Worm (Caenorhabditis elegans): ENCODE results near the gene R01H2.1.

The R01H2.1 gene

ce11 chrIII:7062580-7062979 is at the start of gene R01H2.1:
Gene R01H2.1, plus strand, starts transcription at chrIII:7062880.
- TF ChIP-seq tbx-11 (GFP tag; IDR thresholded peaks at IDR 0.05) = no peak
- no peak for TF ChIP-seq hmbx-1 (tag; optimal IDR thresholded peaks at IDR 0.05)
- TF ChIP-seq ceh-36 (tag; optimal IDR thresholded peaks at IDR 0.05) = no peak
- TF ChIP-seq ceh-13 (GFP tag; optimal IDR thresholded peaks at IDR 0.05) = no peak
- TF ChIP-seq aly-1 (tag; optimal IDR thresholded peaks at IDR 0.05) = no peak
- TF ChIP-seq tbx-37 (GFP tag; conservative IDR thresholded peaks at IDR 0.05) = no peak
- no peak for TF ChIP-seq scrt-1 (GFP tag; IDR thresholded peaks at IDR 0.05)
- TF ChIP-seq B0310.2 (tag; optimal IDR thresholded peaks at IDR 0.05) = no peak

DNA sequence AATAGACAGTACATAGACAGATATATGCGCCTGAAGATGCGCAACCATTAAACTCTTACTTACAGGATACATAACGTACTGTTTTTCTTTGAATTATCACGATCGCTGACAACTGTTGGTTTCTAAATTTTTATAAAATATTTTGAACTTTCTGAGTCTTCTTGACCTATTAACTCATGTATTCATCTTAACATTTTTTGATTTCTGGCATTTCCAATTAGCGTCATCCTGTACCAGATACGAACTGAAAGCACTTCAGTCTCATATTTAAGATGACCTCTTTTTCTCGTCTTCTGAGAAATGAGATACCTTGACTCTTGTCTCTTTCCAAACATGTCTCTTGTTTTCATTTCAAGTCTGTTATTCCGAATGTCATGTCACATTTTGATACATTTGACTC is 48.9 kb upstream of the R01H2.1 start:
- TF ChIP-seq tra-4 (tag; optimal IDR thresholded peaks at IDR 0.05) (no peak), tbx-11 (GFP tag; IDR thresholded peaks at IDR 0.05) (no peak), hmbx-1 (tag; optimal IDR thresholded peaks at IDR 0.05) (no peak), pes-1 (GFP tag; IDR thresholded peaks at IDR 0.05) (no peak), B0310.2 (tag; optimal IDR thresholded peaks at IDR 0.05) (no peak), ceh-13 (GFP tag; optimal IDR thresholded peaks at IDR 0.05) (no peak), flt-1 (GFP tag; IDR thresholded peaks at IDR 0.05) (no peak)

DNA sequence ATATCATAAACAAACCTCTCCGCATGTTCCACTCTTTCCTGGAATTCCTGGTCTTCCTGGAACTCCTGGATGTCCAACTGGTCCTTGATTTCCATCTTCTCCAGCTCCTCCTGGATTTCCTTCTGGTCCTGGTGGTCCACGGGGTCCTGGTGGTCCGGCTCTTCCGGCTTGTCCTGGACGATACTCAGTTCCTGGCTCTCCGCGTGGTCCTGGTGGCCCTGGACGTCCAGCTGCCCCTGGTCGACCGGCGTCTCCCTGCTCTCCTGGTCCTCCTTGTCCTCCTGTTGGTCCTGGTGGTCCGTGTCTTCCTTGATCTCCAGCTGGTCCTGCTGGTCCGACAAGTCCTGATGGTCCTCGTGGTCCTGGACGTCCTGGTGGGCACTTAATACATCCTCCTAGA is 43.0 kb upstream of the R01H2.1 start:
- TF ChIP-seq ceh-13 (GFP tag; optimal IDR thresholded peaks at IDR 0.05) (no peak), ama-1 (optimal IDR thresholded peaks at IDR 0.05) (no peak), hnd-1 (tag; optimal IDR thresholded peaks at IDR 0.05) (no peak), tra-4 (tag; optimal IDR thresholded peaks at IDR 0.05) (no peak), tbx-37 (GFP tag; conservative IDR thresholded peaks at IDR 0.05) (no peak), scrt-1 (GFP tag; IDR thresholded peaks at IDR 0.05) (no peak), hmbx-1 (tag; optimal IDR thresholded peaks at IDR 0.05) (no peak), hmg-4 (GFP tag; optimal IDR thresholded peaks at IDR 0.05) (no peak), aly-1 (tag; optimal IDR thresholded peaks at IDR 0.05) (no peak), sea-1 (GFP tag; conservative IDR thresholded peaks at IDR 0.05) (no peak), flt-1 (GFP tag; IDR thresholded peaks at IDR 0.05) (no peak), tbx-11 (GFP tag; IDR thresholded peaks at IDR 0.05) (no peak), F13C5.2 (tag; optimal IDR thresholded peaks at IDR 0.05) (no peak), pes-1 (GFP tag; IDR thresholded peaks at IDR 0.05) (no peak), ceh-36 (tag; optimal IDR thresholded peaks at IDR 0.05) (no peak)

DNA sequence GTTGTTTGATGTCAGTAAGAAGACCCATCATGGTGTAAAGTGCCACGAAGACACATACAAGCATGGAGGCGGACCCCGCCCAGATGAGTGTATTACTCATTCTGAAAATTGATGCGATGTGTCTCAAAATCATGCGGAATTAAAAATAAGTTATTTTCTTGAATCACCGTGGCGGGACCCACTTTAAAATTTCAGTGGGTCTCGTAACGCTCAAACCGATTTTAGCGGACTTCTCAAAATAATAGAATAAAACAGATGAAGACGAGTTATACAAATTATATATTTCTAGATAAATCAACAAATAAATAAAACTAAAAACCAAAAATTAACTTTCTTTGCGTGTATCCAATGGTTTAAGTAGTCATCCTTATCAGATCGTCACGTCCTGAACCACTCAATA is 42.2 kb upstream of the R01H2.1 start, which contains the start of gene col-8:
Gene col-8 (minus strand): TSS at position 101 of the 400 bp plus-strand sequence.
- TF ChIP-seq ceh-13 (GFP tag; optimal IDR thresholded peaks at IDR 0.05) (no peak), F13C5.2 (tag; optimal IDR thresholded peaks at IDR 0.05) (no peak), B0310.2 (tag; optimal IDR thresholded peaks at IDR 0.05) (no peak)

DNA sequence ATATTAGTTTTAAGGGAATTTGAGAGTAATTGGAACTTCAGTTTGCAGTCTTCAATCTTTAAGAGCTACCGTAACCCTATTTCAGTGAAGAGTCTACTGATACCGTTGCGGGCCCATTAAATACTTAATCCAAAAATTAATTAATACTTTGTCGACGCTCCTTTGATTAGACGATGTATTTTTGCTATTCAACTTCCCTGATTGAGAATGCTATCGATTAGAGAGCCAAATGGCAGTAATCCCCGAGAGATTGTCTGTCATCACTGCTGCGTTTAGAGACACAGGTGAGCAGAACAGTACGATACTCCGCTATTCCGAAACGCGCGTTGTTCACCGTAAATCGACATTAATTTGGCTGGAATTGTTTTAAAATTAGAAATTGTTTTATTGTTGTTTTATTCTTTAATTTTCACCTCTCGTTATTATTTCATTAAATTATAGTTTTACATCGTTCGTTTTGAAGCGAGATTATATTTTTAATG is 41.5 kb upstream of the R01H2.1 start, which contains the start of gene rfl-1:
Gene rfl-1 (plus strand): TSS at position 51 of the 482 bp plus-strand sequence.
- TF ChIP-seq tra-4 (tag; optimal IDR thresholded peaks at IDR 0.05) (no peak), B0310.2 (tag; optimal IDR thresholded peaks at IDR 0.05) (no peak), ceh-36 (tag; optimal IDR thresholded peaks at IDR 0.05) (no peak), scrt-1 (GFP tag; IDR thresholded peaks at IDR 0.05) (no peak), flt-1 (GFP tag; IDR thresholded peaks at IDR 0.05) (no peak), ets-7 (tag; optimal IDR thresholded peaks at IDR 0.05) (no peak), hmbx-1 (tag; optimal IDR thresholded peaks at IDR 0.05) (no peak), ceh-13 (GFP tag; optimal IDR thresholded peaks at IDR 0.05) (no peak), sea-1 (GFP tag; conservative IDR thresholded peaks at IDR 0.05) (no peak), tbx-11 (GFP tag; IDR thresholded peaks at IDR 0.05) (no peak), F13C5.2 (tag; optimal IDR thresholded peaks at IDR 0.05) (no peak)

ce11 chrIII:7025839-7026238 is 36.8 kb upstream of the R01H2.1 start:
- TF ChIP-seq tra-4 (tag; optimal IDR thresholded peaks at IDR 0.05) (no peak), scrt-1 (GFP tag; IDR thresholded peaks at IDR 0.05) (no peak), ceh-13 (GFP tag; optimal IDR thresholded peaks at IDR 0.05) (no peak), ets-7 (tag; optimal IDR thresholded peaks at IDR 0.05) (no peak), aly-1 (tag; optimal IDR thresholded peaks at IDR 0.05) (no peak), ama-1 (optimal IDR thresholded peaks at IDR 0.05) (no peak), hmg-4 (GFP tag; optimal IDR thresholded peaks at IDR 0.05) (no peak), B0310.2 (tag; optimal IDR thresholded peaks at IDR 0.05) (no peak), ceh-36 (tag; optimal IDR thresholded peaks at IDR 0.05) (no peak), hmbx-1 (tag; optimal IDR thresholded peaks at IDR 0.05) (no peak), hnd-1 (tag; optimal IDR thresholded peaks at IDR 0.05) (no peak), tbx-37 (GFP tag; conservative IDR thresholded peaks at IDR 0.05) (no peak), tbx-11 (GFP tag; IDR thresholded peaks at IDR 0.05) (no peak), sea-1 (GFP tag; conservative IDR thresholded peaks at IDR 0.05) (no peak), flt-1 (GFP tag; IDR thresholded peaks at IDR 0.05) (no peak), pes-1 (GFP tag; IDR thresholded peaks at IDR 0.05) (no peak)

- TF ChIP-seq ceh-13 (GFP tag; optimal IDR thresholded peaks at IDR 0.05) = no peak
- TF ChIP-seq sea-1 (GFP tag; conservative IDR thresholded peaks at IDR 0.05) = no peak
- TF ChIP-seq hmbx-1 (tag; optimal IDR thresholded peaks at IDR 0.05) = no peak
- TF ChIP-seq tbx-37 (GFP tag; conservative IDR thresholded peaks at IDR 0.05) = no peak
- TF ChIP-seq tbx-11 (GFP tag; IDR thresholded peaks at IDR 0.05) = no peak
- TF ChIP-seq flt-1 (GFP tag; IDR thresholded peaks at IDR 0.05) = no peak
- TF ChIP-seq B0310.2 (tag; optimal IDR thresholded peaks at IDR 0.05) = no peak
- TF ChIP-seq hnd-1 (tag; optimal IDR thresholded peaks at IDR 0.05) = no peak
- TF ChIP-seq ceh-36 (tag; optimal IDR thresholded peaks at IDR 0.05) = no peak
- TF ChIP-seq ets-7 (tag; optimal IDR thresholded peaks at IDR 0.05) = no peak
- TF ChIP-seq hmg-4 (GFP tag; optimal IDR thresholded peaks at IDR 0.05) = no peak
- TF ChIP-seq scrt-1 (GFP tag; IDR thresholded peaks at IDR 0.05) = no peak
- no peak for TF ChIP-seq tra-4 (tag; optimal IDR thresholded peaks at IDR 0.05)
Observed at ce11 chrIII:7029105-7029504, 33.6 kb upstream of the R01H2.1 start, which contains the start of gene cyk-1. Gene cyk-1, minus strand, starts transcription at chrIII:7029205.
